Worm (Caenorhabditis elegans): ENCODE results near the gene F13C5.1.

DNA sequence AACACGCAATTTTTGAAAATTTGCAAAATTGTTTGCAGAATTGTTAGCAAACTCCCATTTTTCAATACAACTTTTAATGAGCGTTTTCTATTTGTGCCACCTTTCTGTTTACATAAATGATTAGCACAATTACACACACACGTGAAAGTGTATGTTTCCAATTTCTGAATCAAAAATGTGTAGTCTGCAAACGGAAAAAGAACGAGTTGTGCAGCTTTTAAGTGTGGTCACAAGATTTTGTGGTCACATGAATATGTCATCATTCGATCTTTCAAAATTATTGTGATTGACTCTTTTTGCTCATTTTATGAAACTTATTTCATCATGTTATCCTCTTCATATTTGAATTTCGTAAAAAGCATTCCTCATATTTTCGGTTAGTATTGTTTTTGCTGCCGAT lies 1.3 kb upstream of the F13C5.1 start:
- TF ChIP-seq W03F9.2 (tag; optimal IDR thresholded peaks at IDR 0.05) (no peak), dao-5 (tag; optimal IDR thresholded peaks at IDR 0.05) (no peak)
